Fruit fly (Drosophila melanogaster) whole organism, embryonic: ENCODE data around the gene bbg.

Experiments used
- Asciz ChIP-seq: fragments of 200-800 bp; sonication (Bioruptor generic); optimal IDR thresholded peaks from 2 replicates; lab custom pipeline; 2017; ENCODE audit warnings: missing biosample characterization, mild to moderate bottlenecking, missing genetic modification characterization, missing genetic modification reagents
- Bgb ChIP-seq: fragments of 200-800 bp; sonication (Bioruptor generic); IDR thresholded peaks from 2 replicates; pipeline ENCODE4 v1.3.6; 2022; ENCODE audit warnings: missing biosample characterization, missing genetic modification characterization; ENCODE audit not compliant: partially characterized antibody
- CG10431 ChIP-seq: fragments of 200-800 bp; sonication (Bioruptor generic); optimal IDR thresholded peaks from 3 replicates; lab custom pipeline; 2018; ENCODE audit warnings: missing biosample characterization, mild to moderate bottlenecking, missing genetic modification characterization
- CG11398 ChIP-seq: fragments of 200-800 bp; sonication (Bioruptor generic); optimal IDR thresholded peaks from 2 replicates; lab custom pipeline; 2016; ENCODE audit warnings: missing biosample characterization, missing genetic modification characterization
- CG11696 ChIP-seq: fragments of 200-800 bp; sonication (Bioruptor generic); IDR thresholded peaks from 2 replicates; pipeline ENCODE4 v1.3.6; 2022; ENCODE audit warnings: missing biosample characterization, missing genetic modification characterization
- CG13894 ChIP-seq: fragments of 200-800 bp; sonication (Bioruptor generic); optimal IDR thresholded peaks from 3 replicates; lab custom pipeline; 2018; ENCODE audit warnings: missing biosample characterization, mild to moderate bottlenecking, missing genetic modification characterization, moderate library complexity
- CG14050 ChIP-seq: fragments of 200-800 bp; sonication (Bioruptor generic); IDR thresholded peaks from 3 replicates; pipeline ENCODE4 v1.3.6; 2022; ENCODE audit warnings: missing biosample characterization, missing genetic modification characterization
- CG15479 ChIP-seq: fragments of 200-800 bp; sonication (Bioruptor generic); optimal IDR thresholded peaks from 3 replicates; lab custom pipeline; 2019; ENCODE audit warnings: missing biosample characterization, mild to moderate bottlenecking, missing genetic modification characterization, moderate library complexity
- CG18619 ChIP-seq: fragments of 200-800 bp; sonication (Bioruptor generic); optimal IDR thresholded peaks from 3 replicates; lab custom pipeline; 2017; ENCODE audit warnings: missing biosample characterization, mild to moderate bottlenecking, missing genetic modification characterization
- CG18764 ChIP-seq: fragments of 200-800 bp; sonication (Bioruptor generic); optimal IDR thresholded peaks from 3 replicates; lab custom pipeline; 2016; ENCODE audit warnings: missing biosample characterization, missing genetic modification characterization
- CG2712 ChIP-seq: fragments of 200-800 bp; optimal IDR thresholded peaks from 3 replicates; lab custom pipeline; 2019; ENCODE audit warnings: missing biosample characterization, mild to moderate bottlenecking, missing genetic modification characterization, moderate library complexity
- CG30020 ChIP-seq: fragments of 200-800 bp; optimal IDR thresholded peaks from 2 replicates; lab custom pipeline; 2019; ENCODE audit warnings: missing biosample characterization, mild to moderate bottlenecking, missing genetic modification characterization, moderate library complexity
- CG33557 ChIP-seq: fragments of 200-800 bp; sonication (Bioruptor generic); optimal IDR thresholded peaks from 2 replicates; lab custom pipeline; 2019; ENCODE audit warnings: missing biosample characterization, mild to moderate bottlenecking, missing genetic modification characterization, moderate library complexity
- CG34422 ChIP-seq: fragments of 200-800 bp; sonication (Bioruptor generic); IDR thresholded peaks from 3 replicates; pipeline ENCODE4 v1.3.6; 2022; ENCODE audit warnings: missing biosample characterization, missing genetic modification characterization
- CG6791 ChIP-seq: fragments of 200-800 bp; sonication (Bioruptor generic); IDR thresholded peaks from 3 replicates; pipeline ENCODE4 v1.3.6; 2022; ENCODE audit warnings: missing biosample characterization, missing genetic modification characterization; ENCODE audit not compliant: partially characterized antibody
- CG8089 ChIP-seq: fragments of 200-800 bp; sonication (Bioruptor generic); optimal IDR thresholded peaks from 3 replicates; lab custom pipeline; 2016; ENCODE audit warnings: missing biosample characterization, missing genetic modification characterization
- CG9215 ChIP-seq: fragments of 200-800 bp; sonication (Bioruptor generic); IDR thresholded peaks from 2 replicates; pipeline ENCODE4 v1.3.6; 2022; ENCODE audit warnings: missing biosample characterization, missing genetic modification characterization
- ERR ChIP-seq: fragments of 200-800 bp; sonication (Bioruptor generic); optimal IDR thresholded peaks from 2 replicates; lab custom pipeline; 2016; ENCODE audit warnings: missing biosample characterization, missing genetic modification characterization
- Hey ChIP-seq: fragments of 200-800 bp; sonication (Bioruptor generic); optimal IDR thresholded peaks from 3 replicates; lab custom pipeline; 2018; ENCODE audit warnings: missing biosample characterization, mild to moderate bottlenecking, missing genetic modification characterization
- Hr78 ChIP-seq, 2 experiments: fragments of 200-800 bp in 1 of 2; fragments of >200 bp in 1 of 2; sonication (Bioruptor generic) in 1 of 2; optimal IDR thresholded peaks; 2 replicates each; lab custom pipeline; 2017 to 2019; ENCODE audit warnings: missing biosample characterization in 2 of 2, missing genetic modification characterization in 2 of 2, mild to moderate bottlenecking in 1 of 2, moderate library complexity in 1 of 2
- Hsf ChIP-seq: fragments of 200-800 bp; sonication (Bioruptor generic); optimal IDR thresholded peaks from 3 replicates; lab custom pipeline; 2016; ENCODE audit warnings: missing biosample characterization, missing genetic modification characterization
- Lim3 ChIP-seq: fragments of 200-800 bp; sonication (Bioruptor generic); IDR thresholded peaks from 2 replicates; pipeline ENCODE4 v1.3.6; 2022; ENCODE audit warnings: missing biosample characterization, missing genetic modification characterization
- NC2β ChIP-seq: fragments of 200-800 bp; sonication (Bioruptor generic); optimal IDR thresholded peaks from 2 replicates; lab custom pipeline; 2016; ENCODE audit warnings: missing biosample characterization, missing genetic modification characterization
- NK7.1 ChIP-seq: fragments of 200-800 bp; sonication (Bioruptor generic); optimal IDR thresholded peaks from 3 replicates; lab custom pipeline; 2016; ENCODE audit warnings: missing biosample characterization, missing genetic modification characterization
- Nf-YC ChIP-seq: fragments of 200-800 bp; optimal IDR thresholded peaks from 3 replicates; lab custom pipeline; 2019; ENCODE audit warnings: missing biosample characterization, mild to moderate bottlenecking, missing genetic modification characterization, moderate library complexity
- Oli ChIP-seq: fragments of 200-800 bp; sonication (Bioruptor generic); optimal IDR thresholded peaks from 2 replicates; lab custom pipeline; 2018; ENCODE audit warnings: missing biosample characterization, mild to moderate bottlenecking, missing genetic modification characterization, moderate library complexity
- Rx ChIP-seq: fragments of 200-800 bp; sonication (Bioruptor generic); IDR thresholded peaks from 2 replicates; pipeline ENCODE4 v1.3.6; 2022; ENCODE audit warnings: missing biosample characterization, missing genetic modification characterization
- abd-A ChIP-seq: fragments of 200-800 bp; sonication (Bioruptor generic); optimal IDR thresholded peaks from 3 replicates; lab custom pipeline; 2019; ENCODE audit warnings: missing biosample characterization, mild to moderate bottlenecking, missing genetic modification characterization, moderate library complexity
- croc ChIP-seq: fragments of 200-800 bp; sonication (Bioruptor generic); conservative IDR thresholded peaks from 3 replicates; pipeline ENCODE4 v1.3.6; 2022; ENCODE audit warnings: missing biosample characterization, missing genetic modification characterization
- gce ChIP-seq: fragments of 200-800 bp; sonication (Bioruptor generic); IDR thresholded peaks from 3 replicates; pipeline ENCODE4 v1.3.6; 2022; ENCODE audit warnings: missing biosample characterization, missing genetic modification characterization
- gfzf ChIP-seq: fragments of 200-800 bp; sonication (Bioruptor generic); optimal IDR thresholded peaks from 2 replicates; lab custom pipeline; 2016; ENCODE audit warnings: missing biosample characterization, mild to moderate bottlenecking, missing genetic modification characterization, moderate library complexity
- gsb-n ChIP-seq: fragments of 200-800 bp; sonication (Bioruptor generic); optimal IDR thresholded peaks from 3 replicates; lab custom pipeline; 2018; ENCODE audit warnings: missing biosample characterization, mild to moderate bottlenecking, missing genetic modification characterization
- her ChIP-seq: fragments of 200-800 bp; sonication (Bioruptor generic); optimal IDR thresholded peaks from 2 replicates; lab custom pipeline; 2016; ENCODE audit warnings: missing biosample characterization, missing genetic modification characterization
- insv ChIP-seq, 2 experiments: fragments of 200-800 bp; sonication (Bioruptor generic); optimal IDR thresholded peaks; 3 replicates each; lab custom pipeline; 2016 to 2018; ENCODE audit warnings: missing biosample characterization in 2 of 2, missing genetic modification characterization in 2 of 2
- lov ChIP-seq, 2 experiments: fragments of 200-800 bp in 1 of 2; fragments of >200 bp in 1 of 2; sonication (Bioruptor generic) in 1 of 2; IDR thresholded peaks in 1 of 2; optimal IDR thresholded peaks in 1 of 2; 2 replicates in 1 of 2; 3 replicates in 1 of 2; pipeline versions ENCODE4 v1.3.6 to Lab custom; 2017 to 2022; ENCODE audit warnings: missing biosample characterization in 1 of 2, missing genetic modification characterization in 1 of 2
- oc ChIP-seq: fragments of 200-800 bp; sonication (Bioruptor generic); optimal IDR thresholded peaks from 2 replicates; lab custom pipeline; 2018; ENCODE audit warnings: missing biosample characterization, mild to moderate bottlenecking, missing genetic modification characterization, moderate library complexity
- p53 ChIP-seq: fragments of 200-800 bp; sonication (Bioruptor generic); optimal IDR thresholded peaks from 2 replicates; lab custom pipeline; 2016; ENCODE audit warnings: missing biosample characterization, missing genetic modification characterization
- pfk ChIP-seq: fragments of 200-800 bp; sonication (Bioruptor generic); optimal IDR thresholded peaks from 2 replicates; lab custom pipeline; 2018; ENCODE audit warnings: missing biosample characterization, mild to moderate bottlenecking, missing genetic modification characterization, moderate library complexity
- repo ChIP-seq: fragments of 200-800 bp; sonication (Bioruptor generic); optimal IDR thresholded peaks from 2 replicates; lab custom pipeline; 2016; ENCODE audit warnings: missing biosample characterization, missing genetic modification characterization
- sisA ChIP-seq: fragments of 200-800 bp; sonication (Bioruptor generic); IDR thresholded peaks from 2 replicates; pipeline ENCODE4 v1.3.6; 2022; ENCODE audit warnings: missing biosample characterization, missing genetic modification characterization
- sna ChIP-seq: fragments of 200-800 bp; sonication (Bioruptor generic); IDR thresholded peaks from 2 replicates; pipeline ENCODE4 v1.3.6; 2022; ENCODE audit warnings: missing biosample characterization, missing genetic modification characterization; ENCODE audit not compliant: partially characterized antibody
- trem ChIP-seq: fragments of 200-800 bp; optimal IDR thresholded peaks from 3 replicates; lab custom pipeline; 2019; ENCODE audit warnings: missing biosample characterization, mild to moderate bottlenecking, missing genetic modification characterization, moderate library complexity
- z ChIP-seq: fragments of 200-800 bp; sonication (Bioruptor generic); IDR thresholded peaks from 3 replicates; pipeline ENCODE4 v1.3.6; 2022; ENCODE audit warnings: missing biosample characterization, missing genetic modification characterization
- zen2 ChIP-seq: fragments of 200-800 bp; sonication (Bioruptor generic); IDR thresholded peaks from 3 replicates; pipeline ENCODE4 v1.3.6; 2022; ENCODE audit warnings: missing biosample characterization, missing genetic modification characterization; ENCODE audit not compliant: partially characterized antibody

The bbg gene

dm6 chr3L:14522483-14523362 is 13.4 kb downstream of the bbg start (continued):
- no peak for TF ChIP-seq p53 (GFP tag; lab: Kevin White, UChicago)
- TF ChIP-seq CG6791 (GFP tag; lab: Robert Waterston, UW), result no peak
- TF ChIP-seq CG18619 (GFP tag; lab: Kevin White, UChicago), result no peak
- no peak for TF ChIP-seq her (GFP tag; lab: Kevin White, UChicago)
- no peak for TF ChIP-seq CG34422 (GFP tag; lab: Robert Waterston, UW)
- TF ChIP-seq insv (GFP tag; optimal IDR thresholded peaks at IDR 0.05; lab: Kevin White, UChicago), result no peak
- no peak for TF ChIP-seq CG11696 (GFP tag; lab: Robert Waterston, UW)
- TF ChIP-seq oc (tag; lab: Kevin White, UChicago), result peak; percentile 49
- TF ChIP-seq Hey (tag; lab: Kevin White, UChicago), result no peak
- TF ChIP-seq Asciz, result no peak
- no peak for TF ChIP-seq zen2 (GFP tag; lab: Robert Waterston, UW)
- TF ChIP-seq CG10431, result peak; percentile 30
- TF ChIP-seq Bgb (GFP tag; lab: Robert Waterston, UW), result no peak
- TF ChIP-seq gce (GFP tag; lab: Robert Waterston, UW), result no peak
- TF ChIP-seq CG8089 (GFP tag; lab: Kevin White, UChicago), result no peak
- TF ChIP-seq CG15479 (GFP tag; lab: Kevin White, UChicago), result no peak
- TF ChIP-seq z (GFP tag; lab: Robert Waterston, UW), result peak; percentile 85
- no peak for TF ChIP-seq CG18764 (GFP tag; lab: Kevin White, UChicago)
- no peak for TF ChIP-seq Hsf (GFP tag; lab: Kevin White, UChicago)
- peak; percentile 5 for TF ChIP-seq gsb-n
- TF ChIP-seq CG13894 (tag; lab: Kevin White, UChicago), result no peak
- TF ChIP-seq NC2β, result no peak
- peak; percentile 23 for TF ChIP-seq abd-A
- TF ChIP-seq Rx (GFP tag; lab: Robert Waterston, UW), result no peak
- no peak for TF ChIP-seq Nf-YC
- peak; percentile 10 for TF ChIP-seq CG33557 (GFP tag; lab: Kevin White, UChicago)
- TF ChIP-seq sisA (GFP tag; lab: Robert Waterston, UW), result no peak
- no peak for TF ChIP-seq ERR (GFP tag; lab: Kevin White, UChicago)
- TF ChIP-seq trem (tag; lab: Kevin White, UChicago), result no peak
- TF ChIP-seq croc (GFP tag; lab: Robert Waterston, UW), result no peak
- TF ChIP-seq gfzf (GFP tag; lab: Kevin White, UChicago), result no peak
- no peak for TF ChIP-seq CG14050 (GFP tag; lab: Robert Waterston, UW)
- no peak for TF ChIP-seq lov (optimal IDR thresholded peaks at IDR 0.05; lab: Kevin White, UChicago)
- TF ChIP-seq lov (GFP tag; IDR thresholded peaks at IDR 0.05; lab: Robert Waterston, UW), result no peak
- TF ChIP-seq Hr78 (GFP tag; optimal IDR thresholded peaks at IDR 0.05; lab: Kevin White, UChicago), result peak in 1 of 2 experiments; percentile 43
- TF ChIP-seq NK7.1 (GFP tag; lab: Kevin White, UChicago), result no peak
- no peak for TF ChIP-seq sna
- TF ChIP-seq repo (GFP tag; lab: Kevin White, UChicago), result no peak
- TF ChIP-seq CG2712, result peak; percentile 12

dm6 chr3L:14521590-14521989 is 14.5 kb downstream of the bbg start, which contains the start of gene CG4613:
CG4613 (minus strand) TSS chr3L:14521690.
- TF ChIP-seq Oli (tag; lab: Kevin White, UChicago) (no peak), CG11398 (GFP tag; lab: Kevin White, UChicago) (no peak), Lim3 (GFP tag; lab: Robert Waterston, UW) (no peak), CG9215 (GFP tag; lab: Robert Waterston, UW) (no peak), pfk (no peak), CG30020 (tag; lab: Kevin White, UChicago) (no peak)
